Fruit fly (Drosophila melanogaster): ENCODE data around the gene Uch-L5.

- TF ChIP-seq bowl (GFP tag; IDR thresholded peaks at IDR 0.05) (no peak), lmd (GFP tag; IDR thresholded peaks at IDR 0.05) (no peak), Dfd (GFP tag; optimal IDR thresholded peaks at IDR 0.05) (peak in 1 of 2 experiments; percentile 90), CG10654 (GFP tag; optimal IDR thresholded peaks at IDR 0.05) (no peak), MBD-R2 (GFP tag; IDR thresholded peaks at IDR 0.05) (no peak), Fer2 (tag; optimal IDR thresholded peaks at IDR 0.05) (no peak), row (GFP tag; IDR thresholded peaks at IDR 0.05) (no peak), sob (GFP tag; IDR thresholded peaks at IDR 0.05) (no peak), Abd-B (GFP tag; optimal IDR thresholded peaks at IDR 0.05) (no peak), knrl (GFP tag; IDR thresholded peaks at IDR 0.05; ENCODE audit: partially characterized antibody) (no peak)
These were observed 5.4 kb downstream of the Uch-L5 start for dm6 chr3L:9471151-9471903.
